Worm (Caenorhabditis elegans) whole organism, L2 larva: ENCODE results near the gene F23F1.5.

Experiments used
- C34F6.9 ChIP-seq: fragments of 150-350 bp; optimal IDR thresholded peaks from 2 replicates; lab custom pipeline; 2014; ENCODE audit warnings: missing biosample characterization, missing genetic modification characterization
- ZK546.5 ChIP-seq: sonication (generic microtip); optimal IDR thresholded peaks from 2 replicates; lab custom pipeline; 2017; ENCODE audit warnings: missing biosample characterization, missing genetic modification characterization
- aly-2 ChIP-seq: fragments of 150-350 bp; optimal IDR thresholded peaks from 2 replicates; lab custom pipeline; 2014; ENCODE audit warnings: missing biosample characterization, missing genetic modification characterization
- ama-1 ChIP-seq: fragments of 150-350 bp; optimal IDR thresholded peaks from 2 replicates; lab custom pipeline; 2018; ENCODE audit warnings: inconsistent platforms
- egl-27 ChIP-seq: sonication (generic microtip); optimal IDR thresholded peaks from 3 replicates; lab custom pipeline; 2017; ENCODE audit warnings: missing biosample characterization, missing genetic modification reagents, missing genetic modification characterization
- fos-1 ChIP-seq: fragments of 150-350 bp; optimal IDR thresholded peaks from 2 replicates; lab custom pipeline; 2014; ENCODE audit warnings: missing biosample characterization, missing genetic modification characterization
- mdl-1 ChIP-seq, 2 experiments: fragments of 150-350 bp in 1 of 2; sonication (generic microtip) in 1 of 2; optimal IDR thresholded peaks; 2 replicates each; lab custom pipeline; 2017; ENCODE audit warnings: missing biosample characterization in 2 of 2, missing genetic modification characterization in 2 of 2
- nhr-129 ChIP-seq: fragments of 150-350 bp; optimal IDR thresholded peaks from 2 replicates; lab custom pipeline; 2014; ENCODE audit warnings: missing biosample characterization, missing genetic modification characterization
- snpc-4 ChIP-seq: fragments of 150-350 bp; optimal IDR thresholded peaks from 2 replicates; lab custom pipeline; 2014; ENCODE audit warnings: missing biosample characterization, missing genetic modification characterization
- zag-1 ChIP-seq: fragments of 150-350 bp; optimal IDR thresholded peaks from 2 replicates; lab custom pipeline; 2014; ENCODE audit warnings: missing biosample characterization, missing genetic modification characterization
- ztf-11 ChIP-seq: sonication (generic microtip); optimal IDR thresholded peaks from 2 replicates; lab custom pipeline; 2017; ENCODE audit warnings: missing biosample characterization, missing genetic modification characterization
- ztf-4 ChIP-seq: fragments of 150-350 bp; optimal IDR thresholded peaks from 2 replicates; lab custom pipeline; 2014; ENCODE audit warnings: missing biosample characterization, missing genetic modification characterization

ce11 chrII:46116-46515, 14.7 kb upstream of the F23F1.5 start, which contains the start of gene rpt-4:
- TF ChIP-seq aly-2 (tag; lab: Kevin White, UChicago) (no peak), ama-1 (lab: Kevin White, UChicago) (no peak), ztf-11 (tag; lab: Kevin White, UChicago) (no peak), egl-27 (tag; lab: Kevin White, UChicago) (no peak), snpc-4 (tag; lab: Kevin White, UChicago) (no peak), nhr-129 (no peak), fos-1 (no peak), mdl-1 (tag; optimal IDR thresholded peaks at IDR 0.05; lab: Kevin White, UChicago) (no peak), C34F6.9 (no peak), zag-1 (tag; lab: Kevin White, UChicago) (no peak), ztf-4 (tag; lab: Kevin White, UChicago) (no peak), ZK546.5 (tag; lab: Kevin White, UChicago) (no peak)
